Worm (Caenorhabditis elegans) whole organism, mixed stage, embryonic: ENCODE data around the gene cts-1.

Source experiments
- blmp-1 ChIP-seq: fragments of 150-350 bp; optimal IDR thresholded peaks from 2 replicates; lab custom pipeline; 2014; ENCODE audit warnings: missing biosample characterization, missing genetic modification characterization
- ces-1 ChIP-seq: fragments of 150-350 bp; optimal IDR thresholded peaks from 2 replicates; lab custom pipeline; 2014; ENCODE audit warnings: missing biosample characterization, missing genetic modification reagents, missing genetic modification characterization
- drap-1 ChIP-seq: fragments of 200-800 bp; sonication (Bioruptor generic); optimal IDR thresholded peaks from 3 replicates; lab custom pipeline; 2018; ENCODE audit warnings: mild to moderate bottlenecking, missing genetic modification characterization, missing compliant biosample characterization
- ham-2 ChIP-seq: fragments of 200-800 bp; sonication (Bioruptor generic); optimal IDR thresholded peaks from 2 replicates; lab custom pipeline; 2018; ENCODE audit warnings: mild to moderate bottlenecking, missing genetic modification characterization, missing compliant biosample characterization
- lin-32 ChIP-seq: fragments of 200-800 bp; sonication (Bioruptor generic); optimal IDR thresholded peaks from 2 replicates; lab custom pipeline; 2018; ENCODE audit warnings: mild to moderate bottlenecking, missing genetic modification characterization, missing compliant biosample characterization
- mab-5 ChIP-seq: fragments of 150-350 bp; optimal IDR thresholded peaks from 2 replicates; lab custom pipeline; 2014; ENCODE audit warnings: missing biosample characterization, missing genetic modification characterization
- nhr-237 ChIP-seq: fragments of 150-350 bp; optimal IDR thresholded peaks from 2 replicates; lab custom pipeline; 2014; ENCODE audit warnings: missing biosample characterization, missing genetic modification characterization
- pha-4 ChIP-seq: fragments of 150-350 bp; optimal IDR thresholded peaks from 2 replicates; lab custom pipeline; 2018; ENCODE audit warnings: missing biosample characterization, missing genetic modification reagents, missing genetic modification characterization
- snpc-4 ChIP-seq: fragments of 150-350 bp; optimal IDR thresholded peaks from 2 replicates; lab custom pipeline; 2014; ENCODE audit warnings: missing biosample characterization, missing genetic modification characterization
- sptf-1 ChIP-seq: sonication (generic microtip); optimal IDR thresholded peaks from 2 replicates; lab custom pipeline; 2017; ENCODE audit warnings: mild to moderate bottlenecking, missing genetic modification characterization, moderate library complexity, missing compliant biosample characterization
- unc-62 ChIP-seq: fragments of 150-350 bp; optimal IDR thresholded peaks from 2 replicates; lab custom pipeline; 2014; ENCODE audit warnings: missing biosample characterization, missing genetic modification reagents, missing genetic modification characterization

ce11 chrIII:10181868-10182267, 34.6 kb downstream of the cts-1 start:
- TF ChIP-seq lin-32 (no peak), nhr-237 (tag; lab: Kevin White, UChicago) (no peak), snpc-4 (tag; lab: Kevin White, UChicago) (no peak), ces-1 (GFP tag; lab: Kevin White, UChicago) (no peak), sptf-1 (tag; lab: Kevin White, UChicago) (no peak), drap-1 (GFP tag; lab: Kevin White, UChicago) (no peak), mab-5 (tag; lab: Kevin White, UChicago) (no peak), ham-2 (GFP tag; lab: Kevin White, UChicago) (no peak), unc-62 (no peak), blmp-1 (tag; lab: Kevin White, UChicago) (no peak), pha-4 (tag; lab: Kevin White, UChicago) (no peak)
